Worm (Caenorhabditis elegans) whole organism, L2 larva: ENCODE results near the gene swip-10.

Source experiments
- C34F6.9 ChIP-seq: fragments of 150-350 bp; optimal IDR thresholded peaks from 2 replicates; lab custom pipeline; 2014; ENCODE audit warnings: missing biosample characterization, missing genetic modification characterization
- F13H6.1 ChIP-seq: sonication (generic microtip); optimal IDR thresholded peaks from 2 replicates; lab custom pipeline; 2016; ENCODE audit warnings: missing genetic modification characterization, missing compliant biosample characterization
- ZK546.5 ChIP-seq: sonication (generic microtip); optimal IDR thresholded peaks from 2 replicates; lab custom pipeline; 2017; ENCODE audit warnings: missing biosample characterization, missing genetic modification characterization
- alr-1 ChIP-seq: fragments of 150-350 bp; optimal IDR thresholded peaks from 2 replicates; lab custom pipeline; 2014; ENCODE audit warnings: missing biosample characterization, missing genetic modification characterization
- ama-1 ChIP-seq: fragments of 150-350 bp; optimal IDR thresholded peaks from 2 replicates; lab custom pipeline; 2018; ENCODE audit warnings: inconsistent platforms
- ceh-16 ChIP-seq: fragments of 150-350 bp; optimal IDR thresholded peaks from 2 replicates; lab custom pipeline; 2014; ENCODE audit warnings: missing biosample characterization, missing genetic modification characterization
- crh-2 ChIP-seq: sonication (generic microtip); optimal IDR thresholded peaks from 2 replicates; lab custom pipeline; 2017; ENCODE audit warnings: missing biosample characterization, missing genetic modification characterization
- egl-27 ChIP-seq: sonication (generic microtip); optimal IDR thresholded peaks from 3 replicates; lab custom pipeline; 2017; ENCODE audit warnings: missing biosample characterization, missing genetic modification reagents, missing genetic modification characterization
- elt-3 ChIP-seq: sonication (generic microtip); optimal IDR thresholded peaks from 2 replicates; lab custom pipeline; 2017; ENCODE audit warnings: missing biosample characterization, missing genetic modification characterization
- fos-1 ChIP-seq: fragments of 150-350 bp; optimal IDR thresholded peaks from 2 replicates; lab custom pipeline; 2014; ENCODE audit warnings: missing biosample characterization, missing genetic modification characterization
- gmeb-1 ChIP-seq: fragments of 150-350 bp; optimal IDR thresholded peaks from 2 replicates; lab custom pipeline; 2014; ENCODE audit warnings: missing biosample characterization, missing genetic modification characterization
- lin-11 ChIP-seq: fragments of 150-350 bp; sonication (generic microtip); optimal IDR thresholded peaks from 2 replicates; lab custom pipeline; 2014; ENCODE audit warnings: missing biosample characterization, missing genetic modification characterization, inconsistent platforms, mixed read lengths
- lin-13 ChIP-seq: fragments of 150-350 bp; optimal IDR thresholded peaks from 2 replicates; lab custom pipeline; 2014; ENCODE audit warnings: missing biosample characterization, missing genetic modification reagents, missing genetic modification characterization
- lin-39 ChIP-seq: fragments of 150-350 bp; optimal IDR thresholded peaks from 2 replicates; lab custom pipeline; 2014; ENCODE audit warnings: missing biosample characterization, missing genetic modification reagents, missing genetic modification characterization
- lsy-2 ChIP-seq, 2 experiments: fragments of 150-350 bp in 1 of 2; sonication (generic microtip) in 1 of 2; optimal IDR thresholded peaks; 2 replicates each; lab custom pipeline; 2014 to 2017; ENCODE audit warnings: missing biosample characterization in 2 of 2, missing genetic modification characterization in 2 of 2
- mab-5 ChIP-seq: fragments of 150-350 bp; optimal IDR thresholded peaks from 2 replicates; lab custom pipeline; 2014; ENCODE audit warnings: missing biosample characterization, missing genetic modification characterization
- mbf-1 ChIP-seq: sonication (generic microtip); optimal IDR thresholded peaks from 2 replicates; lab custom pipeline; 2017; ENCODE audit warnings: missing biosample characterization, missing genetic modification characterization
- nhr-11 ChIP-seq: fragments of 150-350 bp; optimal IDR thresholded peaks from 2 replicates; lab custom pipeline; 2014; ENCODE audit warnings: missing biosample characterization, missing genetic modification characterization
- nhr-12 ChIP-seq: fragments of 150-350 bp; optimal IDR thresholded peaks from 2 replicates; lab custom pipeline; 2014; ENCODE audit warnings: missing biosample characterization, missing genetic modification characterization
- nhr-129 ChIP-seq: fragments of 150-350 bp; optimal IDR thresholded peaks from 2 replicates; lab custom pipeline; 2014; ENCODE audit warnings: missing biosample characterization, missing genetic modification characterization
- nhr-21 ChIP-seq: fragments of 150-350 bp; optimal IDR thresholded peaks from 2 replicates; lab custom pipeline; 2014; ENCODE audit warnings: missing biosample characterization, missing genetic modification characterization
- nhr-23 ChIP-seq: fragments of 150-350 bp; optimal IDR thresholded peaks from 2 replicates; lab custom pipeline; 2014; ENCODE audit warnings: missing biosample characterization, missing genetic modification reagents, missing genetic modification characterization
- nhr-25 ChIP-seq: fragments of 150-350 bp; sonication (generic microtip); optimal IDR thresholded peaks from 3 replicates; lab custom pipeline; 2014; ENCODE audit warnings: missing biosample characterization, missing genetic modification characterization
- nhr-77 ChIP-seq: fragments of 150-350 bp; optimal IDR thresholded peaks from 2 replicates; lab custom pipeline; 2014; ENCODE audit warnings: missing biosample characterization, missing genetic modification characterization
- peb-1 ChIP-seq: fragments of 150-350 bp; optimal IDR thresholded peaks from 2 replicates; lab custom pipeline; 2014; ENCODE audit warnings: missing biosample characterization, missing genetic modification characterization
- skn-1 ChIP-seq: sonication (generic microtip); optimal IDR thresholded peaks from 2 replicates; lab custom pipeline; 2017; ENCODE audit warnings: missing biosample characterization, missing genetic modification characterization
- sma-3 ChIP-seq: sonication (generic microtip); optimal IDR thresholded peaks from 2 replicates; lab custom pipeline; 2016; ENCODE audit warnings: missing genetic modification reagents, missing genetic modification characterization, missing compliant biosample characterization
- sma-9 ChIP-seq, 2 experiments: fragments of 150-350 bp in 1 of 2; sonication (generic microtip) in 1 of 2; optimal IDR thresholded peaks; 2 replicates each; lab custom pipeline; 2014 to 2016; ENCODE audit warnings: missing genetic modification characterization in 2 of 2, mild to moderate bottlenecking in 1 of 2, missing biosample characterization in 1 of 2, missing compliant biosample characterization in 1 of 2, missing genetic modification reagents in 1 of 2, moderate library complexity in 1 of 2
- unc-55 ChIP-seq: fragments of 150-350 bp; sonication (generic microtip); optimal IDR thresholded peaks from 3 replicates; lab custom pipeline; 2014; ENCODE audit warnings: missing biosample characterization, missing genetic modification reagents, missing genetic modification characterization
- unc-62 ChIP-seq: fragments of 150-350 bp; optimal IDR thresholded peaks from 2 replicates; lab custom pipeline; 2014; ENCODE audit warnings: missing biosample characterization, missing genetic modification reagents, missing genetic modification characterization
- zag-1 ChIP-seq: fragments of 150-350 bp; optimal IDR thresholded peaks from 2 replicates; lab custom pipeline; 2014; ENCODE audit warnings: missing biosample characterization, missing genetic modification characterization
- ztf-4 ChIP-seq: fragments of 150-350 bp; optimal IDR thresholded peaks from 2 replicates; lab custom pipeline; 2014; ENCODE audit warnings: missing biosample characterization, missing genetic modification characterization

swip-10 gene

ce11 chrX:2113004-2113403, 5.1 kb downstream of the swip-10 start, which contains the start of gene bus-5:
Gene bus-5, minus strand, starts transcription at chrX:2113104.
- no peak for TF ChIP-seq crh-2 (tag; lab: Kevin White, UChicago)
- TF ChIP-seq nhr-77 (tag; lab: Kevin White, UChicago), result no peak
- TF ChIP-seq unc-55 (GFP tag; lab: Kevin White, UChicago), result no peak
- no peak for TF ChIP-seq gmeb-1
- no peak for TF ChIP-seq sma-9 (GFP tag; optimal IDR thresholded peaks at IDR 0.05; lab: Kevin White, UChicago)
- no peak for TF ChIP-seq sma-9 (tag; optimal IDR thresholded peaks at IDR 0.05; lab: Kevin White, UChicago)
- TF ChIP-seq F13H6.1, result no peak
- no peak for TF ChIP-seq nhr-25 (tag; lab: Kevin White, UChicago)
- TF ChIP-seq nhr-23 (tag; lab: Kevin White, UChicago), result no peak
- TF ChIP-seq ama-1 (lab: Kevin White, UChicago), result no peak
- TF ChIP-seq nhr-21 (tag; lab: Kevin White, UChicago), result no peak
- TF ChIP-seq unc-62 (GFP tag; lab: Kevin White, UChicago), result no peak
- no peak for TF ChIP-seq ceh-16 (tag; lab: Kevin White, UChicago)
- TF ChIP-seq lin-11 (tag; lab: Kevin White, UChicago), result no peak
- TF ChIP-seq nhr-12 (tag; lab: Kevin White, UChicago), result no peak
- no peak for TF ChIP-seq lin-13 (GFP tag; lab: Kevin White, UChicago)
- no peak for TF ChIP-seq lin-39
- TF ChIP-seq mbf-1, result no peak
- no peak for TF ChIP-seq ztf-4 (tag; lab: Kevin White, UChicago)

ce11 chrX:2110603-2111327, 7.3 kb downstream of the swip-10 start:
- no peak for TF ChIP-seq C34F6.9 (tag; lab: Kevin White, UChicago)
- TF ChIP-seq sma-3, result no peak
- no peak for TF ChIP-seq peb-1 (tag; lab: Kevin White, UChicago)
- no peak for TF ChIP-seq zag-1 (tag; lab: Kevin White, UChicago)
- TF ChIP-seq nhr-23 (tag; lab: Kevin White, UChicago), result no peak
- TF ChIP-seq gmeb-1, result no peak
- no peak for TF ChIP-seq skn-1 (tag; lab: Kevin White, UChicago)
- TF ChIP-seq alr-1 (tag; lab: Kevin White, UChicago), result no peak
- no peak for TF ChIP-seq ZK546.5
- no peak for TF ChIP-seq nhr-25 (tag; lab: Kevin White, UChicago)
- no peak for TF ChIP-seq crh-2 (tag; lab: Kevin White, UChicago)
- TF ChIP-seq lin-11 (tag; lab: Kevin White, UChicago), result no peak
- TF ChIP-seq unc-55 (GFP tag; lab: Kevin White, UChicago), result no peak
- TF ChIP-seq unc-62 (GFP tag; lab: Kevin White, UChicago), result no peak
- no peak for TF ChIP-seq sma-9 (GFP tag; optimal IDR thresholded peaks at IDR 0.05; lab: Kevin White, UChicago)
- no peak for TF ChIP-seq sma-9 (tag; optimal IDR thresholded peaks at IDR 0.05; lab: Kevin White, UChicago)
- no peak for TF ChIP-seq mab-5 (tag; lab: Kevin White, UChicago)
- no peak for TF ChIP-seq egl-27 (tag; lab: Kevin White, UChicago)
- TF ChIP-seq ztf-4 (tag; lab: Kevin White, UChicago), result no peak

- no peak for TF ChIP-seq elt-3 (tag; lab: Kevin White, UChicago)
- no peak for TF ChIP-seq nhr-77 (tag; lab: Kevin White, UChicago)
Observed at ce11 chrX:2108682-2109081, 9.4 kb downstream of the swip-10 start, which contains the start of gene F53B1.2. Gene F53B1.2, plus strand, starts transcription at chrX:2108982.

- TF ChIP-seq crh-2 (tag; lab: Kevin White, UChicago) (peak; percentile 4), lsy-2 (tag; optimal IDR thresholded peaks at IDR 0.05; lab: Kevin White, UChicago) (no peak), fos-1 (tag; lab: Kevin White, UChicago) (peak; percentile 41)
Observed at ce11 chrX:2108182-2108581, 9.9 kb downstream of the swip-10 start.

DNA sequence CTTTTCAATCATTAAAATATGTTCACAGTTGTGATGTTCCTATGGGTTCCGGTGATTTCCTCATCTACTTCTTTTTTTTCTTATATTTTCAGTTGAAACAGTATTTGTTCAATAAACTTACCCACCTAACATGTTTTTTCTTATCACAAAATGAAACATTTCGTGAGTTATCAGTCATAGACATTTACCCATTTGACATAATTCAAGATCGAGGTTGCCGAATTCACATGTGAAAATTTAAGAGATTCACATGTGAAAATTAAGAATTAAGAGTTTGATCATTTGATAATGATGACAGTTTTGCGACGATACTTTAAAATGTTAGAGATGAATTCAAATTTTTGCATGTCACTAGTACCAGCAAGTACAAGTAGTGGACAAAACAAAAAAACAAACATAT, 10.6 kb downstream of the swip-10 start:
- TF ChIP-seq ZK546.5, result no peak
- no peak for TF ChIP-seq egl-27 (tag; lab: Kevin White, UChicago)
- peak; percentile 62 for TF ChIP-seq sma-9 (GFP tag; optimal IDR thresholded peaks at IDR 0.05; lab: Kevin White, UChicago)
- no peak for TF ChIP-seq sma-9 (tag; optimal IDR thresholded peaks at IDR 0.05; lab: Kevin White, UChicago)
- no peak for TF ChIP-seq nhr-11 (tag; lab: Kevin White, UChicago)
- peak; percentile 8 for TF ChIP-seq nhr-129 (tag; lab: Kevin White, UChicago)
- peak; percentile 9 for TF ChIP-seq gmeb-1
- no peak for TF ChIP-seq lin-39
- peak; percentile 35 for TF ChIP-seq crh-2 (tag; lab: Kevin White, UChicago)
- TF ChIP-seq fos-1 (tag; lab: Kevin White, UChicago), result peak; percentile 81
- TF ChIP-seq, all 48 proteins: peak for 5
